Fruit fly (Drosophila melanogaster) whole organism, adult: ENCODE data around the gene Uvrag.

Experiments used
- CG11617 ChIP-seq: fragments of 200-800 bp; sonication (Bioruptor generic); optimal IDR thresholded peaks from 2 replicates; lab custom pipeline; 2017; ENCODE audit warnings: mild to moderate bottlenecking, missing biosample characterization, missing genetic modification reagents, missing genetic modification characterization
- CG12768 ChIP-seq: fragments of 200-800 bp; sonication (Bioruptor generic); optimal IDR thresholded peaks from 2 replicates; lab custom pipeline; 2017; ENCODE audit warnings: missing biosample characterization, missing genetic modification characterization, mild to moderate bottlenecking, moderate library complexity, missing genetic modification reagents
- CG7045 ChIP-seq: fragments of 200-800 bp; sonication (Bioruptor generic); optimal IDR thresholded peaks from 2 replicates; lab custom pipeline; 2017; ENCODE audit warnings: missing biosample characterization, mild to moderate bottlenecking, missing genetic modification characterization
- bab1 ChIP-seq: fragments of 200-800 bp; sonication (Bioruptor generic); optimal IDR thresholded peaks from 3 replicates; lab custom pipeline; 2019; ENCODE audit warnings: missing biosample characterization, mild to moderate bottlenecking, missing genetic modification characterization, moderate library complexity
- kay ChIP-seq: fragments of 200-800 bp; sonication (Bioruptor generic); peaks from one replicate; lab custom pipeline; 2016; ENCODE audit warnings: missing biosample characterization, missing genetic modification characterization, borderline replicate concordance
- toe ChIP-seq: fragments of 200-800 bp; sonication (Bioruptor generic); optimal IDR thresholded peaks from 2 replicates; lab custom pipeline; 2016; ENCODE audit warnings: missing biosample characterization, missing genetic modification characterization

DNA sequence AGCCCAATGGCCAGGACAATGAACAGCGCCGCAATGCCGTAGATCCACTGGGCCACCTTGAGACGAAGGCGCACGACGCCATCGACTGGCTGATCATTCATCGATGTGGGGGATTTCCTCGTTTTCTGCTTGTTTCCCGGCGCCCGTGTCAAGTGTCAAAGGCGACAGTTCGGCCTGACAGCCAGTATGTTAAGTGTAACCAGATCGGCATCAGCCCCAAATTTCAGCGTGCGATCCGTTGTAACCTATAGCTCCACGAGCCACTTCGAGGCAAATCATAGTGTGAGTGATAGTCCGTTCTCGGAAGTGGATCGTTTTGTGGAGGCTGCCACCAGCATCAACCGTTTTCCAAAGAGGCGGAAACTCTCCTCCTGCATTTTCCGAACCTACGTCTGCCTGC is 20.1 kb downstream of the Uvrag start, which contains the start of gene CG43779:
- no peak for TF ChIP-seq bab1 (GFP tag; lab: Kevin White, UChicago)
- TF ChIP-seq CG12768: no peak
- TF ChIP-seq kay (GFP tag; lab: Kevin White, UChicago): no peak
- TF ChIP-seq CG11617 (GFP tag; lab: Kevin White, UChicago): no peak
- TF ChIP-seq toe (GFP tag; lab: Kevin White, UChicago): no peak
- no peak for TF ChIP-seq CG7045
